Fruit fly (Drosophila melanogaster) Kc167 (cell line): ENCODE results near the gene CG42342.

ENCODE experiments used
- Myc ChIP-seq: fragments of >200 bp; optimal IDR thresholded peaks from 2 replicates; lab custom pipeline; 2017; ENCODE audit warnings: missing external identifiers
- Sin3A ChIP-seq: fragments of >200 bp; optimal IDR thresholded peaks from 2 replicates; lab custom pipeline; 2018; ENCODE audit warnings: missing external identifiers
- h ChIP-seq: fragments of >200 bp; optimal IDR thresholded peaks from 3 replicates; lab custom pipeline; 2018; ENCODE audit warnings: missing external identifiers
- psq ChIP-seq: fragments of >200 bp; optimal IDR thresholded peaks from 2 replicates; lab custom pipeline; 2017; ENCODE audit warnings: missing external identifiers
- ttk ChIP-seq: sonication (Bioruptor generic); optimal IDR thresholded peaks from 2 replicates; lab custom pipeline; 2017; ENCODE audit warnings: missing external identifiers

DNA sequence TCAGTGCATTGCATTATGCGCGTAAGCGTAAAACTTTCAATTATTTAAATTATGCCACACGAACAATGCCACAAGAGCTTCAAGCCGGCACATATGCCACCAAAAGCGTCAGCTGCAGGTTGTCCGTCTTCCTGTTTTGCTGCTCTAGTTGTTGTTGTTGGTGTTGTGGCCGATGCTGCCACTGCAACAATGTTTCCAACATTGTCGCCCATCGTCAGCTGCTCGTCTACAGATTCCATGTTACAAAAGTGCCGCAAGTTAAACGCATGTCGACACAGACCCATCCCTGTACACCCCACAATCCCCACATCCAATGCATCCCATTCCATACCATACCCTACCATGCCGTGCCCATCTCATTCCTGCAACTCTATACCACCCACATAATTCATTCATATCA lies 38.7 kb downstream of the CG42342 start:
- TF ChIP-seq psq (lab: Kevin White, UChicago) (no peak), ttk (lab: Kevin White, UChicago) (no peak), Myc (lab: Kevin White, UChicago) (no peak), h (lab: Kevin White, UChicago) (no peak), Sin3A (lab: Kevin White, UChicago) (no peak)
